Fruit fly (Drosophila melanogaster) whole organism, embryonic: ENCODE results near the gene usp.

Source experiments
- Atf-2 ChIP-seq: fragments of 200-800 bp; sonication (Bioruptor generic); optimal IDR thresholded peaks from 2 replicates; lab custom pipeline; 2016; ENCODE audit warnings: missing biosample characterization, missing genetic modification characterization
- CG10209 ChIP-seq: fragments of 200-800 bp; sonication (Bioruptor generic); optimal IDR thresholded peaks from 3 replicates; lab custom pipeline; 2017; ENCODE audit warnings: missing biosample characterization, mild to moderate bottlenecking, missing genetic modification characterization, missing genetic modification reagents
- CG10267 ChIP-seq: fragments of 200-800 bp; sonication (Bioruptor generic); optimal IDR thresholded peaks from 2 replicates; lab custom pipeline; 2018; ENCODE audit warnings: missing biosample characterization, mild to moderate bottlenecking, missing genetic modification characterization, moderate library complexity
- CG10366 ChIP-seq: fragments of 200-800 bp; sonication (Bioruptor generic); IDR thresholded peaks from 2 replicates; pipeline ENCODE4 v1.3.6; 2022; ENCODE audit warnings: missing biosample characterization, missing genetic modification characterization
- CG11247 ChIP-seq: fragments of 200-800 bp; sonication (Bioruptor generic); IDR thresholded peaks from 2 replicates; pipeline ENCODE4 v1.3.6; 2022; ENCODE audit warnings: missing biosample characterization, missing genetic modification characterization
- CG12659 ChIP-seq: fragments of 200-800 bp; sonication (Bioruptor generic); optimal IDR thresholded peaks from 3 replicates; lab custom pipeline; 2017; ENCODE audit warnings: mild to moderate bottlenecking, missing biosample characterization, missing genetic modification reagents, missing genetic modification characterization
- CG14965 ChIP-seq: fragments of 200-800 bp; sonication (Bioruptor generic); optimal IDR thresholded peaks from 2 replicates; lab custom pipeline; 2016; ENCODE audit warnings: missing biosample characterization, missing genetic modification characterization, borderline replicate concordance
- CG17568 ChIP-seq: fragments of 200-800 bp; sonication (Bioruptor generic); optimal IDR thresholded peaks from 2 replicates; lab custom pipeline; 2018; ENCODE audit warnings: missing biosample characterization, mild to moderate bottlenecking, missing genetic modification characterization, moderate library complexity
- CG17912 ChIP-seq: fragments of 200-800 bp; sonication (Bioruptor generic); optimal IDR thresholded peaks from 2 replicates; lab custom pipeline; 2018; ENCODE audit warnings: missing biosample characterization, mild to moderate bottlenecking, missing genetic modification characterization
- CG18011 ChIP-seq: fragments of 200-800 bp; sonication (Bioruptor generic); optimal IDR thresholded peaks from 2 replicates; lab custom pipeline; 2017; ENCODE audit warnings: missing biosample characterization, missing genetic modification characterization, mild to moderate bottlenecking, moderate library complexity, missing genotype
- CG34422 ChIP-seq: fragments of 200-800 bp; sonication (Bioruptor generic); IDR thresholded peaks from 3 replicates; pipeline ENCODE4 v1.3.6; 2022; ENCODE audit warnings: missing biosample characterization, missing genetic modification characterization
- CG7556 ChIP-seq: fragments of 200-800 bp; sonication (Bioruptor generic); optimal IDR thresholded peaks from 2 replicates; lab custom pipeline; 2017; ENCODE audit warnings: missing biosample characterization, mild to moderate bottlenecking, missing genetic modification characterization
- CG7786 ChIP-seq: fragments of 200-800 bp; sonication (Bioruptor generic); optimal IDR thresholded peaks from 2 replicates; lab custom pipeline; 2016; ENCODE audit warnings: missing biosample characterization, missing genetic modification characterization
- CG7928 ChIP-seq: fragments of 200-800 bp; sonication (Bioruptor generic); optimal IDR thresholded peaks from 2 replicates; lab custom pipeline; 2017; ENCODE audit warnings: missing biosample characterization, mild to moderate bottlenecking, missing genetic modification characterization
- CG8281 ChIP-seq: fragments of 200-800 bp; sonication (Bioruptor generic); optimal IDR thresholded peaks from 2 replicates; lab custom pipeline; 2018; ENCODE audit warnings: missing biosample characterization, mild to moderate bottlenecking, missing genetic modification characterization, moderate library complexity
- CG9215 ChIP-seq: fragments of 200-800 bp; sonication (Bioruptor generic); IDR thresholded peaks from 2 replicates; pipeline ENCODE4 v1.3.6; 2022; ENCODE audit warnings: missing biosample characterization, missing genetic modification characterization
- CG9817 ChIP-seq: fragments of 200-800 bp; sonication (Bioruptor generic); optimal IDR thresholded peaks from 2 replicates; lab custom pipeline; 2018; ENCODE audit warnings: missing biosample characterization, mild to moderate bottlenecking, missing genetic modification characterization, moderate library complexity
- Deaf1 ChIP-seq: fragments of 200-800 bp; optimal IDR thresholded peaks from 3 replicates; lab custom pipeline; 2019; ENCODE audit warnings: missing biosample characterization, mild to moderate bottlenecking, missing genetic modification characterization, moderate library complexity
- Dek ChIP-seq: fragments of 200-800 bp; sonication (Bioruptor generic); optimal IDR thresholded peaks from 3 replicates; lab custom pipeline; 2019; ENCODE audit warnings: missing biosample characterization, mild to moderate bottlenecking, missing genetic modification characterization, moderate library complexity
- Eip74EF ChIP-seq, 2 experiments: fragments of 200-800 bp in 1 of 2; fragments of >200 bp in 1 of 2; sonication (Bioruptor generic) in 1 of 2; optimal IDR thresholded peaks; 2 replicates each; lab custom pipeline; 2017 to 2019; ENCODE audit warnings: missing biosample characterization in 2 of 2, missing genetic modification characterization in 2 of 2, mild to moderate bottlenecking in 1 of 2, moderate library complexity in 1 of 2
- HLH3B ChIP-seq: fragments of 200-800 bp; sonication (Bioruptor generic); IDR thresholded peaks from 2 replicates; pipeline ENCODE4 v1.3.6; 2022; ENCODE audit warnings: missing biosample characterization, missing genetic modification characterization
- Jarid2 ChIP-seq: fragments of 200-800 bp; sonication (Bioruptor generic); optimal IDR thresholded peaks from 3 replicates; lab custom pipeline; 2017; ENCODE audit warnings: mild to moderate bottlenecking, missing biosample characterization, missing genetic modification reagents, missing genetic modification characterization
- NK7.1 ChIP-seq: fragments of 200-800 bp; sonication (Bioruptor generic); optimal IDR thresholded peaks from 3 replicates; lab custom pipeline; 2016; ENCODE audit warnings: missing biosample characterization, missing genetic modification characterization
- Side ChIP-seq: fragments of 200-800 bp; sonication (Bioruptor generic); optimal IDR thresholded peaks from 2 replicates; lab custom pipeline; 2016; ENCODE audit warnings: missing biosample characterization, missing genetic modification characterization
- Six4 ChIP-seq: fragments of 200-800 bp; sonication (Bioruptor generic); optimal IDR thresholded peaks from 2 replicates; lab custom pipeline; 2016; ENCODE audit warnings: missing biosample characterization, missing genetic modification characterization
- Sox102F ChIP-seq: fragments of 200-800 bp; sonication (Bioruptor generic); optimal IDR thresholded peaks from 2 replicates; lab custom pipeline; 2018; ENCODE audit warnings: missing biosample characterization, mild to moderate bottlenecking, missing genetic modification characterization, moderate library complexity
- ab ChIP-seq: fragments of 200-800 bp; sonication (Bioruptor generic); optimal IDR thresholded peaks from 2 replicates; lab custom pipeline; 2016; ENCODE audit warnings: missing biosample characterization, missing genetic modification characterization
- abd-A ChIP-seq: fragments of 200-800 bp; sonication (Bioruptor generic); optimal IDR thresholded peaks from 3 replicates; lab custom pipeline; 2019; ENCODE audit warnings: missing biosample characterization, mild to moderate bottlenecking, missing genetic modification characterization, moderate library complexity
- aop ChIP-seq: fragments of 200-800 bp; sonication (Bioruptor generic); IDR thresholded peaks from 2 replicates; pipeline ENCODE4 v1.3.6; 2022; ENCODE audit warnings: missing biosample characterization, missing genetic modification characterization
- az2 ChIP-seq: fragments of 200-800 bp; sonication (Bioruptor generic); optimal IDR thresholded peaks from 3 replicates; lab custom pipeline; 2016; ENCODE audit warnings: missing biosample characterization, missing genetic modification characterization
- bab2 ChIP-seq: fragments of 200-800 bp; sonication (Bioruptor generic); optimal IDR thresholded peaks from 2 replicates; lab custom pipeline; 2016; ENCODE audit warnings: missing biosample characterization, missing genetic modification characterization
- crp ChIP-seq, 2 experiments: fragments of 200-800 bp; sonication (Bioruptor generic); optimal IDR thresholded peaks; 2 replicates in 1 of 2; 3 replicates in 1 of 2; lab custom pipeline; 2017; ENCODE audit warnings: missing biosample characterization in 2 of 2, missing genetic modification characterization in 2 of 2, mild to moderate bottlenecking in 1 of 2, moderate library complexity in 1 of 2
- cwo ChIP-seq: fragments of 200-800 bp; sonication (Bioruptor generic); optimal IDR thresholded peaks from 3 replicates; lab custom pipeline; 2017; ENCODE audit warnings: missing biosample characterization, missing genetic modification characterization, mild to moderate bottlenecking, moderate library complexity, missing genetic modification reagents
- danr ChIP-seq: fragments of 200-800 bp; sonication (Bioruptor generic); IDR thresholded peaks from 2 replicates; pipeline ENCODE4 v1.3.6; 2022; ENCODE audit warnings: missing biosample characterization, missing genetic modification characterization
- esg ChIP-seq: fragments of 200-800 bp; sonication (Bioruptor generic); conservative IDR thresholded peaks from 2 replicates; pipeline ENCODE4 v1.3.6; 2022; ENCODE audit warnings: missing biosample characterization, missing genetic modification characterization
- fd3F ChIP-seq: fragments of 200-800 bp; sonication (Bioruptor generic); optimal IDR thresholded peaks from 2 replicates; lab custom pipeline; 2018; ENCODE audit warnings: missing biosample characterization, mild to moderate bottlenecking, missing genetic modification characterization, moderate library complexity
- gce ChIP-seq: fragments of 200-800 bp; sonication (Bioruptor generic); IDR thresholded peaks from 3 replicates; pipeline ENCODE4 v1.3.6; 2022; ENCODE audit warnings: missing biosample characterization, missing genetic modification characterization
- gsb ChIP-seq: fragments of 200-800 bp; sonication (Bioruptor generic); IDR thresholded peaks from 2 replicates; pipeline ENCODE4 v1.3.6; 2022; ENCODE audit warnings: missing biosample characterization, missing genetic modification characterization
- gsb-n ChIP-seq: fragments of 200-800 bp; sonication (Bioruptor generic); optimal IDR thresholded peaks from 3 replicates; lab custom pipeline; 2018; ENCODE audit warnings: missing biosample characterization, mild to moderate bottlenecking, missing genetic modification characterization
- h ChIP-seq: fragments of >200 bp; optimal IDR thresholded peaks from 2 replicates; lab custom pipeline; 2017
- jing ChIP-seq: fragments of 200-800 bp; sonication (Bioruptor generic); optimal IDR thresholded peaks from 2 replicates; lab custom pipeline; 2018; ENCODE audit warnings: missing biosample characterization, mild to moderate bottlenecking, missing genetic modification characterization
- jumu ChIP-seq: fragments of 200-800 bp; sonication (Bioruptor generic); optimal IDR thresholded peaks from 3 replicates; lab custom pipeline; 2016; ENCODE audit warnings: missing biosample characterization, missing genetic modification characterization
- knrl ChIP-seq: fragments of 200-800 bp; sonication (Bioruptor generic); IDR thresholded peaks from 3 replicates; pipeline ENCODE4 v1.3.6; 2022; ENCODE audit warnings: missing biosample characterization, missing genetic modification characterization; ENCODE audit not compliant: partially characterized antibody
- mam ChIP-seq: fragments of 200-800 bp; sonication (Bioruptor generic); optimal IDR thresholded peaks from 3 replicates; lab custom pipeline; 2016; ENCODE audit warnings: missing biosample characterization, missing genetic modification characterization
- pnt ChIP-seq: fragments of 200-800 bp; sonication (Bioruptor generic); optimal IDR thresholded peaks from 3 replicates; lab custom pipeline; 2016; ENCODE audit warnings: missing biosample characterization, missing genetic modification characterization
- pum ChIP-seq: fragments of 200-800 bp; sonication (Bioruptor generic); optimal IDR thresholded peaks from 2 replicates; lab custom pipeline; 2016; ENCODE audit warnings: missing biosample characterization, missing genetic modification characterization
- row ChIP-seq: fragments of 200-800 bp; sonication (Bioruptor generic); IDR thresholded peaks from 3 replicates; pipeline ENCODE4 v1.3.6; 2022; ENCODE audit warnings: missing biosample characterization, missing genetic modification characterization
- slou ChIP-seq: fragments of 200-800 bp; sonication (Bioruptor generic); optimal IDR thresholded peaks from 3 replicates; lab custom pipeline; 2016; ENCODE audit warnings: missing biosample characterization, missing genetic modification characterization
- so ChIP-seq: fragments of 200-800 bp; sonication (Bioruptor generic); IDR thresholded peaks from 3 replicates; pipeline ENCODE4 v1.3.6; 2022; ENCODE audit warnings: missing biosample characterization, missing genetic modification characterization
- vnd ChIP-seq: fragments of 200-800 bp; sonication (Bioruptor generic); IDR thresholded peaks from 3 replicates; pipeline ENCODE4 v1.3.6; 2022; ENCODE audit warnings: missing biosample characterization, missing genetic modification characterization; ENCODE audit not compliant: partially characterized antibody

The usp gene

DNA sequence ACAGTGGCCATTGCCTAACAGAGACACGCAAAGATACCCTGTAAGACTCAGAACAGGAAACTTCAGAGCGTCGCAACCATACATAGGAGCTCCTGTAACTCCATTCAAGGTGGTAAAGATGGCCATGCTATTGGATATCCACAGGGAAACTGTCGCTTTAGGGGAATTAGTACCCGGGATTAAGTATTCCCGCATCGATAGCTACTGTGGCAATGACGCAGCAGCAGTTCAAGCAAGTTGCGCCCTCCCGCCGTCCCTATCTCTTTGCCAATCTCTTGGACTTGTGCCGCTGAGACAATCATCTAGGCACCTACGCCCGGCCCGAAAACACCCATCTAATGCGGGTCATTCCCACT, 28.6 kb upstream of the usp start (continued):
- TF ChIP-seq slou (GFP tag; lab: Kevin White, UChicago) (no peak), Deaf1 (tag; lab: Kevin White, UChicago) (peak; percentile 31), CG18011 (GFP tag; lab: Kevin White, UChicago) (no peak), CG17912 (GFP tag; lab: Kevin White, UChicago) (peak; percentile 5), fd3F (GFP tag; lab: Kevin White, UChicago) (peak; percentile 55), Dek (tag; lab: Kevin White, UChicago) (peak; percentile 58), CG7786 (GFP tag; lab: Kevin White, UChicago) (peak; percentile 47), crp (GFP tag; optimal IDR thresholded peaks at IDR 0.05; lab: Kevin White, UChicago) (no peak), NK7.1 (GFP tag; lab: Kevin White, UChicago) (peak; percentile 41), row (GFP tag; lab: Robert Waterston, UW) (peak; percentile 92), Eip74EF (GFP tag; optimal IDR thresholded peaks at IDR 0.05; lab: Kevin White, UChicago) (peak in 1 of 2 experiments; percentile 6), bab2 (no peak), knrl (GFP tag; lab: Robert Waterston, UW) (no peak), danr (GFP tag; lab: Robert Waterston, UW) (peak; percentile 31; the same call in 1 of the 2 replicates), CG10267 (tag; lab: Kevin White, UChicago) (peak; percentile 15), jumu (GFP tag; lab: Kevin White, UChicago) (peak; percentile 62), h (lab: Kevin White, UChicago) (no peak), gsb (peak; percentile 50; the same call in 1 of the 2 replicates), ab (GFP tag; lab: Kevin White, UChicago) (peak; percentile 30), CG10366 (GFP tag; lab: Robert Waterston, UW) (peak; percentile 43; the same call in 1 of the 2 replicates), CG34422 (peak; percentile 66; the same call in 2 of the 3 replicates), mam (GFP tag; lab: Kevin White, UChicago) (peak; percentile 74), cwo (GFP tag; lab: Kevin White, UChicago) (peak; percentile 65), CG7928 (no peak), gsb-n (tag; lab: Kevin White, UChicago) (no peak), CG9817 (tag; lab: Kevin White, UChicago) (peak; percentile 64), HLH3B (GFP tag; lab: Robert Waterston, UW) (peak; percentile 71), pum (GFP tag; lab: Kevin White, UChicago) (peak; percentile 41), CG17568 (GFP tag; lab: Kevin White, UChicago) (no peak), CG14965 (GFP tag; lab: Kevin White, UChicago) (no peak), Atf-2 (GFP tag; lab: Kevin White, UChicago) (peak; percentile 26), CG12659 (peak; percentile 54), pnt (GFP tag; lab: Kevin White, UChicago) (peak; percentile 56), so (GFP tag; lab: Robert Waterston, UW) (peak; percentile 72; the same call in 2 of the 3 replicates), vnd (no peak), Side (peak; percentile 76), Six4 (GFP tag; lab: Kevin White, UChicago) (peak; percentile 14), CG8281 (peak; percentile 13), CG10209 (GFP tag; lab: Kevin White, UChicago) (peak; percentile 43), CG11247 (GFP tag; lab: Robert Waterston, UW) (peak; percentile 55), CG7556 (GFP tag; lab: Kevin White, UChicago) (peak; percentile 47), Jarid2 (peak; percentile 11), Sox102F (GFP tag; lab: Kevin White, UChicago) (peak; percentile 48), az2 (GFP tag; lab: Kevin White, UChicago) (peak; percentile 13), abd-A (tag; lab: Kevin White, UChicago) (peak; percentile 5), gce (peak; percentile 57; the same call in 2 of the 3 replicates), aop (no peak), esg (GFP tag; lab: Robert Waterston, UW) (peak; percentile 75), jing (GFP tag; lab: Kevin White, UChicago) (no peak), CG9215 (GFP tag; lab: Robert Waterston, UW) (peak; percentile 76)
